Worm (Caenorhabditis elegans): ENCODE measurements around the gene Y17D7B.3.

DNA sequence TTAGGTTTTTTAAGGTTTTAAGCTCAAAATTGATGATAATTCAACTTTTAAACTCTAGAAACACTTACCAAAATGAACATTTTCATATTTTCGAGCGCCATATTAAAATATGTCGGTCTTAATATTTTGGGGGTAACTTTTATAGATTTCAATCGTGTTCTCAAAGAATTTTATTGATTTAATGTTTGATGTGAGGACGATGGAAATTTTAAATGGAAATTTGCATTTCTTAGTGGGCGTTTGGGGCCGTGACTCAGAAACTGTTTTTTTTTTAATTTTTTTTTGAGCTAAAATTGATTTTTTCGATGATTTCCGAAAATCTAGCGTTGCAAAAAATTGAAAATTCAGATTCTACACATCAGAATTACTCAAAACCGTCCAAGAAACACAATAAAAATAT lies 16.7 kb upstream of the Y17D7B.3 start, which contains the start of gene C54E10.10:
- TF ChIP-seq him-1 (tag; optimal IDR thresholded peaks at IDR 0.05) (no peak), dao-5 (tag; optimal IDR thresholded peaks at IDR 0.05) (no peak), W03F9.2 (tag; optimal IDR thresholded peaks at IDR 0.05) (no peak)
